Fruit fly (Drosophila melanogaster): ENCODE measurements around the gene CG34116.
"Not testable (repeated sequence)": the region's sequence is repeated elsewhere in the genome, so short reads cannot be mapped to it uniquely, and the experiment has no call there.

The CG34116 gene

DNA sequence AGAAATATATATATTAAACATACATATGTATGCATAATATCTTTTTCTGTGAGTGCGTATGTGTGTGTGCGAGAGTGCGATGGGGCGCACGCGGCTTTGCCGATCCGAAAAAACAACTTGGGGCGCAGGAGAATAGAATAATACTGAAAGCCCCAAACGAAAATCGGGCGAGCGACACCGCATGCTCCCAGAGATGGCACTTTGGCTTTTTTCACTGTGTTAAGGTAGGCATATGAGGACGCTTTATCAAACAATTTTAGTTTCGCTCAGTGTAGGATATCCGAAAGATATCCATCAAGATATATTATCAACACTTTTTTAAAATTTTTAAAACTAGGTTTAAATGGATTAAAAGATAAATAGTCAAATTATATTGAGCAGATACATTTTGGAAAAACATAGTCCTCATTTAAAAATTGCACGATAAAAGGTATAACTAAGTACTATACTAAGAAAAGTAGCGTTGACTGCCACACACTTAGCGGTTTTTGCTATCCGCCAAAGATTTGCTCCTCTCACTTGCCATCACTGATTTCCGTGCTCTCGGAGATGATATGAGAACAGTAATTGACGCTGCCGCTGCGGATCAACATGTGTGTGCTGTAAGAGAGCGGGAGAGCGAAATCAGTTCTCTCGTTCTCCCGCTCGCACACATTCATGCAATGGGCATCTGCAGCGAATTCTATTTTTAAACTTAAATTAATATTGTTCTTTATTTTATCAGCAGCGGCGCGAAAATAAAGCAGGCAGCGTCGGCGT lies 14.7 kb downstream of the CG34116 start:
- no peak for TF ChIP-seq Myc (optimal IDR thresholded peaks at IDR 0.05)
- no peak for TF ChIP-seq insv (optimal IDR thresholded peaks at IDR 0.05)
- no peak for TF ChIP-seq ttk (optimal IDR thresholded peaks at IDR 0.05)
- no peak for TF ChIP-seq Sin3A (optimal IDR thresholded peaks at IDR 0.05)
- no peak for TF ChIP-seq h (optimal IDR thresholded peaks at IDR 0.05)
- TF ChIP-seq psq (optimal IDR thresholded peaks at IDR 0.05): no peak

- TF ChIP-seq Myc (optimal IDR thresholded peaks at IDR 0.05): no peak
- TF ChIP-seq psq (optimal IDR thresholded peaks at IDR 0.05): no peak
- TF ChIP-seq ttk (optimal IDR thresholded peaks at IDR 0.05): no peak
- TF ChIP-seq insv (optimal IDR thresholded peaks at IDR 0.05): no peak
- no peak for TF ChIP-seq h (optimal IDR thresholded peaks at IDR 0.05)
- no peak for TF ChIP-seq Sin3A (optimal IDR thresholded peaks at IDR 0.05)
These were observed 15.3 kb downstream of the CG34116 start for dm6 chr3L:19790564-19790928.

DNA sequence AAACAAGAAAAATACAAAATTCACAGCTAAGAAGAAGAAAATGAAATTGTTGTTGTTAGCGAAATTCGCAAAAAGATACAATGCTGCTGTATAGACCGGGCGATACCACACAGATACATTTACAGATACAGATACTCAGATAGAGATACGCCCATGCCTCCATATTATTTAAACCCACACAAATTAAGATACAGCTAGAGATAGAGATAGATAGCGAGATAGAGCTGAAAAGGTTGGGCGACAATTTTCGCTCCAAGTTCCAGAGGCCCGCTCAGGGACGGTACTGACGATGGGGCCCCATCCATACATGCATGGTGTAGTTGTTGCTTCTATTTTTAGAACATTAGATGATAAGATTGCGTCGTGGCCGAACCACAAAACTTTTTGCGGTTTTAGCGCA lies 18.2 kb downstream of the CG34116 start:
- TF ChIP-seq Myc (optimal IDR thresholded peaks at IDR 0.05) (no peak), insv (optimal IDR thresholded peaks at IDR 0.05) (no peak), ttk (optimal IDR thresholded peaks at IDR 0.05) (no peak), psq (optimal IDR thresholded peaks at IDR 0.05) (no peak), Sin3A (optimal IDR thresholded peaks at IDR 0.05) (no peak), h (optimal IDR thresholded peaks at IDR 0.05) (no peak)

- TF ChIP-seq Sin3A (optimal IDR thresholded peaks at IDR 0.05) (no peak), ttk (optimal IDR thresholded peaks at IDR 0.05) (no peak), psq (optimal IDR thresholded peaks at IDR 0.05) (no peak), h (optimal IDR thresholded peaks at IDR 0.05) (no peak)
These were observed 27.3 kb downstream of the CG34116 start for dm6 chr3L:19778530-19778929.

- TF ChIP-seq Myc (optimal IDR thresholded peaks at IDR 0.05): no peak
- no peak for TF ChIP-seq Sin3A (optimal IDR thresholded peaks at IDR 0.05)
- TF ChIP-seq insv (optimal IDR thresholded peaks at IDR 0.05): no peak
- no peak for TF ChIP-seq psq (optimal IDR thresholded peaks at IDR 0.05)
- no peak for TF ChIP-seq h (optimal IDR thresholded peaks at IDR 0.05)
- TF ChIP-seq ttk (optimal IDR thresholded peaks at IDR 0.05): no peak
These were observed 28.4 kb downstream of the CG34116 start for dm6 chr3L:19777279-19777960.

- TF ChIP-seq h, insv, Myc (optimal IDR thresholded peaks at IDR 0.05): not testable (repeated sequence)
These were observed 45.7 kb downstream of the CG34116 start, which contains the start of gene Vtld for dm6 chr3L:19760109-19760508. Vtld (plus strand) TSS chr3L:19760409.
